Fruit fly (Drosophila melanogaster) whole organism, wandering third instar larva: ENCODE results near the gene CG18081.

Experiments
- Hr78 ChIP-seq: fragments of >200 bp; optimal IDR thresholded peaks from 2 replicates; lab custom pipeline; 2017; ENCODE audit warnings: missing biosample characterization, missing genetic modification characterization
- Jra ChIP-seq: sonication (Bioruptor generic); optimal IDR thresholded peaks from 2 replicates; lab custom pipeline; 2016; ENCODE audit warnings: missing biosample characterization, missing genetic modification characterization
- OdsH ChIP-seq: fragments of 200-800 bp; sonication (Bioruptor generic); optimal IDR thresholded peaks from 2 replicates; lab custom pipeline; 2016; ENCODE audit warnings: missing biosample characterization, mild to moderate bottlenecking, missing genetic modification characterization
- Rel ChIP-seq, 2 experiments: fragments of 200-800 bp; sonication (Bioruptor generic) in 1 of 2; optimal IDR thresholded peaks; 2 replicates in 1 of 2; 3 replicates in 1 of 2; lab custom pipeline; 2016 to 2019; ENCODE audit warnings: mild to moderate bottlenecking in 2 of 2, missing biosample characterization in 2 of 2, missing genetic modification characterization in 2 of 2, moderate library complexity in 1 of 2
- psq ChIP-seq: fragments of 200-800 bp; sonication (Bioruptor generic); optimal IDR thresholded peaks from 3 replicates; lab custom pipeline; 2017; ENCODE audit warnings: missing biosample characterization, mild to moderate bottlenecking, missing genetic modification characterization, moderate library complexity

- no peak for TF ChIP-seq psq (GFP tag; lab: Kevin White, UChicago)
- TF ChIP-seq Hr78 (GFP tag; lab: Kevin White, UChicago) = no peak
- no peak for TF ChIP-seq OdsH
- no peak for TF ChIP-seq Jra
- TF ChIP-seq Rel (GFP tag; optimal IDR thresholded peaks at IDR 0.05; lab: Kevin White, UChicago) = no peak
- no peak for TF ChIP-seq Rel (tag; optimal IDR thresholded peaks at IDR 0.05; lab: Kevin White, UChicago)
Observed at dm6 chr3L:15794311-15794710, 40.9 kb downstream of the CG18081 start.
